Worm (Caenorhabditis elegans): ENCODE measurements around the gene C33B4.4.

- TF ChIP-seq pqm-1 (tag; optimal IDR thresholded peaks at IDR 0.05) (no peak), dmd-4 (tag; optimal IDR thresholded peaks at IDR 0.05; ENCODE audit: borderline replicate concordance) (no peak), nhr-11 (tag; optimal IDR thresholded peaks at IDR 0.05) (no peak), ceh-14 (tag; optimal IDR thresholded peaks at IDR 0.05) (no peak), ceh-45 (GFP tag; IDR thresholded peaks at IDR 0.05) (no peak), pag-3 (tag; optimal IDR thresholded peaks at IDR 0.05; ENCODE audit: borderline replicate concordance) (no peak), ets-4 (tag; optimal IDR thresholded peaks at IDR 0.05) (no peak), rnt-1 (tag; optimal IDR thresholded peaks at IDR 0.05) (no peak), sox-4 (tag; optimal IDR thresholded peaks at IDR 0.05) (no peak), lin-11 (tag; optimal IDR thresholded peaks at IDR 0.05) (no peak), fkh-10 (GFP tag; optimal IDR thresholded peaks at IDR 0.05) (no peak), unc-55 (GFP tag; optimal IDR thresholded peaks at IDR 0.05) (no peak), ama-1 (optimal IDR thresholded peaks at IDR 0.05) (no peak), ref-2 (tag; optimal IDR thresholded peaks at IDR 0.05) (no peak)
Observed at ce11 chrII:11377700-11378099, 5.5 kb downstream of the C33B4.4 start.
